Worm (Caenorhabditis elegans) whole organism, mixed stage, embryonic: ENCODE data around the gene ina-1.

Experiments used
- blmp-1 ChIP-seq: fragments of 150-350 bp; optimal IDR thresholded peaks from 2 replicates; lab custom pipeline; 2014; ENCODE audit warnings: missing biosample characterization, missing genetic modification characterization
- elt-1 ChIP-seq: sonication (generic microtip); optimal IDR thresholded peaks from 2 replicates; lab custom pipeline; 2017; ENCODE audit warnings: missing genetic modification characterization, mild to moderate bottlenecking, missing compliant biosample characterization, antibody characterized with exemption, moderate library complexity, borderline replicate concordance; ENCODE audit not compliant: insufficient read depth
- elt-3 ChIP-seq: fragments of 150-350 bp; optimal IDR thresholded peaks from 2 replicates; lab custom pipeline; 2014; ENCODE audit warnings: missing biosample characterization, missing genetic modification characterization
- lin-13 ChIP-seq: fragments of 150-350 bp; optimal IDR thresholded peaks from 2 replicates; lab custom pipeline; 2014; ENCODE audit warnings: missing biosample characterization, missing genetic modification characterization
- mab-5 ChIP-seq: fragments of 150-350 bp; optimal IDR thresholded peaks from 2 replicates; lab custom pipeline; 2014; ENCODE audit warnings: missing biosample characterization, missing genetic modification characterization
- nhr-12 ChIP-seq: fragments of 150-350 bp; optimal IDR thresholded peaks from 2 replicates; lab custom pipeline; 2014; ENCODE audit warnings: missing biosample characterization, missing genetic modification characterization
- nhr-237 ChIP-seq: fragments of 150-350 bp; optimal IDR thresholded peaks from 2 replicates; lab custom pipeline; 2014; ENCODE audit warnings: missing biosample characterization, missing genetic modification characterization
- nhr-28 ChIP-seq: fragments of 150-350 bp; optimal IDR thresholded peaks from 2 replicates; lab custom pipeline; 2014; ENCODE audit warnings: missing biosample characterization, missing genetic modification characterization
- sem-2 ChIP-seq: fragments of 200-800 bp; sonication (Bioruptor generic); optimal IDR thresholded peaks from 2 replicates; lab custom pipeline; 2018; ENCODE audit warnings: mild to moderate bottlenecking, missing genetic modification characterization, missing compliant biosample characterization
- sptf-1 ChIP-seq: sonication (generic microtip); optimal IDR thresholded peaks from 2 replicates; lab custom pipeline; 2017; ENCODE audit warnings: mild to moderate bottlenecking, missing genetic modification characterization, moderate library complexity, missing compliant biosample characterization
- unc-62 ChIP-seq: fragments of 150-350 bp; optimal IDR thresholded peaks from 2 replicates; lab custom pipeline; 2014; ENCODE audit warnings: missing biosample characterization, missing genetic modification reagents, missing genetic modification characterization
- ztf-11 ChIP-seq: fragments of 150-350 bp; optimal IDR thresholded peaks from 2 replicates; lab custom pipeline; 2014; ENCODE audit warnings: missing biosample characterization, missing genetic modification characterization

DNA sequence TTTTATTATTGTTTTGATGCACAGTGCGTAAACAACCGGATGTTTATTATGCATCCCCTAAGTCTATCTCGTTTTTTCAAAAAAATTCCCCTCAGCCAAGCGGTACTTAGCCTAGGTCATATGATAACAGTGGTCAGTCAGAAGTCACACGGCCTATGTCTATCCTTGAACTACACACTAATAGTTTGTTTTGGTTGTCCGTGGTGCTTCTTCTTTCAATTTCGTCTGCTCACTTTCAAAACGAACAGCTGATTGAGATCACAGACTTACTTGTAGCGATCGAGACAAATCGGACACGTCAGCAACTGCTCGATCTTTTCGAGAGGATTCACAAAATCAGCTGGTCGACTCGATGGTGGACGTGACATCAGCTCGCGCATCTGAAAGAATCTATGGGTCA, 19.7 kb downstream of the ina-1 start:
- TF ChIP-seq sptf-1 (tag; lab: Kevin White, UChicago), result no peak
- no peak for TF ChIP-seq nhr-12
- TF ChIP-seq ztf-11 (tag; lab: Kevin White, UChicago), result no peak
- TF ChIP-seq elt-3 (tag; lab: Kevin White, UChicago), result no peak
- no peak for TF ChIP-seq mab-5 (tag; lab: Kevin White, UChicago)
- TF ChIP-seq nhr-28 (tag; lab: Kevin White, UChicago), result no peak
- TF ChIP-seq elt-1 (tag; lab: Kevin White, UChicago), result no peak
- TF ChIP-seq nhr-237 (tag; lab: Kevin White, UChicago), result no peak
- TF ChIP-seq blmp-1 (tag; lab: Kevin White, UChicago), result no peak
- TF ChIP-seq lin-13 (tag; lab: Kevin White, UChicago), result no peak
- TF ChIP-seq sem-2, result no peak
- no peak for TF ChIP-seq unc-62 (GFP tag; lab: Kevin White, UChicago)
